Fruit fly (Drosophila melanogaster) whole organism, adult: Measurements from ENCODE around the gene run.
"Not testable (repeated sequence)": the region's sequence is repeated elsewhere in the genome, so short reads cannot be mapped to it uniquely, and the experiment has no call there.

ENCODE experiments used
- CG11617 ChIP-seq: fragments of 200-800 bp; sonication (Bioruptor generic); optimal IDR thresholded peaks from 2 replicates; lab custom pipeline; 2017; ENCODE audit warnings: mild to moderate bottlenecking, missing biosample characterization, missing genetic modification reagents, missing genetic modification characterization
- CG12768 ChIP-seq: fragments of 200-800 bp; sonication (Bioruptor generic); optimal IDR thresholded peaks from 2 replicates; lab custom pipeline; 2017; ENCODE audit warnings: missing biosample characterization, missing genetic modification characterization, mild to moderate bottlenecking, moderate library complexity, missing genetic modification reagents
- CG14711 ChIP-seq: fragments of 200-800 bp; sonication (Bioruptor generic); optimal IDR thresholded peaks from 2 replicates; lab custom pipeline; 2018; ENCODE audit warnings: missing biosample characterization, mild to moderate bottlenecking, missing genetic modification characterization, moderate library complexity
- CG1620 ChIP-seq: fragments of 200-800 bp; sonication (Bioruptor generic); optimal IDR thresholded peaks from 2 replicates; lab custom pipeline; 2016; ENCODE audit warnings: missing biosample characterization, missing genetic modification characterization
- CG33017 ChIP-seq: fragments of 200-800 bp; sonication (Bioruptor generic); optimal IDR thresholded peaks from 2 replicates; lab custom pipeline; 2018; ENCODE audit warnings: missing biosample characterization, mild to moderate bottlenecking, missing genetic modification characterization, moderate library complexity
- CG5204 ChIP-seq: fragments of 200-800 bp; sonication (Bioruptor generic); optimal IDR thresholded peaks from 2 replicates; lab custom pipeline; 2016; ENCODE audit warnings: missing biosample characterization, missing genetic modification characterization
- CG7045 ChIP-seq: fragments of 200-800 bp; sonication (Bioruptor generic); optimal IDR thresholded peaks from 2 replicates; lab custom pipeline; 2017; ENCODE audit warnings: missing biosample characterization, mild to moderate bottlenecking, missing genetic modification characterization
- CG7101 ChIP-seq: fragments of 200-800 bp; sonication (Bioruptor generic); optimal IDR thresholded peaks from 2 replicates; lab custom pipeline; 2018; ENCODE audit warnings: missing biosample characterization, mild to moderate bottlenecking, missing genetic modification characterization, moderate library complexity
- Clk ChIP-seq: fragments of 200-800 bp; sonication (Bioruptor generic); optimal IDR thresholded peaks from 2 replicates; lab custom pipeline; 2017; ENCODE audit warnings: missing biosample characterization, missing genetic modification characterization
- Crg-1 ChIP-seq: fragments of 200-800 bp; sonication (Bioruptor generic); optimal IDR thresholded peaks from 2 replicates; lab custom pipeline; 2016; ENCODE audit warnings: missing biosample characterization, missing genetic modification characterization
- Hr96 ChIP-seq: fragments of 200-800 bp; sonication (Bioruptor generic); optimal IDR thresholded peaks from 2 replicates; lab custom pipeline; 2016; ENCODE audit warnings: missing biosample characterization, missing genetic modification characterization
- Mnt ChIP-seq: fragments of 200-800 bp; sonication (Bioruptor generic); optimal IDR thresholded peaks from 2 replicates; lab custom pipeline; 2016; ENCODE audit warnings: missing biosample characterization, mild to moderate bottlenecking, missing genetic modification characterization
- bab1 ChIP-seq: fragments of 200-800 bp; sonication (Bioruptor generic); optimal IDR thresholded peaks from 3 replicates; lab custom pipeline; 2019; ENCODE audit warnings: missing biosample characterization, mild to moderate bottlenecking, missing genetic modification characterization, moderate library complexity
- cic ChIP-seq: fragments of 200-800 bp; sonication (Bioruptor generic); optimal IDR thresholded peaks from 2 replicates; lab custom pipeline; 2017; ENCODE audit warnings: missing biosample characterization, mild to moderate bottlenecking, missing genetic modification characterization, moderate library complexity
- cnc ChIP-seq, 2 experiments: fragments of >200 bp; optimal IDR thresholded peaks; 2 replicates each; lab custom pipeline; 2017
- kay ChIP-seq: fragments of 200-800 bp; sonication (Bioruptor generic); peaks from one replicate; lab custom pipeline; 2016; ENCODE audit warnings: missing biosample characterization, missing genetic modification characterization, borderline replicate concordance
- ovo ChIP-seq: fragments of 200-800 bp; sonication (Bioruptor generic); optimal IDR thresholded peaks from 2 replicates; lab custom pipeline; 2016; ENCODE audit warnings: missing biosample characterization, missing genetic modification characterization
- pad ChIP-seq: fragments of 200-800 bp; sonication (Bioruptor generic); optimal IDR thresholded peaks from 3 replicates; lab custom pipeline; 2017; ENCODE audit warnings: missing biosample characterization, missing genetic modification characterization, mild to moderate bottlenecking, moderate library complexity, missing genetic modification reagents
- tj ChIP-seq: fragments of 200-800 bp; sonication (Bioruptor generic); optimal IDR thresholded peaks from 3 replicates; lab custom pipeline; 2017; ENCODE audit warnings: missing biosample characterization, mild to moderate bottlenecking, missing genetic modification characterization, moderate library complexity
- toe ChIP-seq: fragments of 200-800 bp; sonication (Bioruptor generic); optimal IDR thresholded peaks from 2 replicates; lab custom pipeline; 2016; ENCODE audit warnings: missing biosample characterization, missing genetic modification characterization

Gene run

dm6 chrX:20656535-20657350, 33.7 kb upstream of the run start, which contains the start of gene Cyp6v1:
Gene Cyp6v1 (plus strand): TSS chrX:20657122.
- TF ChIP-seq cnc (optimal IDR thresholded peaks at IDR 0.05; lab: Kevin White, UChicago) (peak; percentile 85 to 87), Hr96 (GFP tag; lab: Kevin White, UChicago) (peak; percentile 60), CG33017 (no peak), CG5204 (GFP tag; lab: Kevin White, UChicago) (peak; percentile 53), CG12768 (GFP tag; lab: Kevin White, UChicago) (peak; percentile 43), CG14711 (tag; lab: Kevin White, UChicago) (peak; percentile 41), toe (GFP tag; lab: Kevin White, UChicago) (peak; percentile 63), CG11617 (GFP tag; lab: Kevin White, UChicago) (peak; percentile 85), pad (peak; percentile 72), tj (peak; percentile 57), CG1620 (GFP tag; lab: Kevin White, UChicago) (peak; percentile 39), CG7045 (peak; percentile 62), Crg-1 (peak; percentile 25), kay (GFP tag; lab: Kevin White, UChicago) (peak; percentile 85), Mnt (GFP tag; lab: Kevin White, UChicago) (peak; percentile 51), cic (GFP tag; lab: Kevin White, UChicago) (no peak), ovo (GFP tag; lab: Kevin White, UChicago) (peak; percentile 59), Clk (GFP tag; lab: Kevin White, UChicago) (peak; percentile 44), bab1 (GFP tag; lab: Kevin White, UChicago) (peak; percentile 28), CG7101 (tag; lab: Kevin White, UChicago) (peak; percentile 57)

dm6 chrX:20658627-20659026, 31.8 kb upstream of the run start:
- no peak for TF ChIP-seq cnc (optimal IDR thresholded peaks at IDR 0.05; lab: Kevin White, UChicago)

DNA sequence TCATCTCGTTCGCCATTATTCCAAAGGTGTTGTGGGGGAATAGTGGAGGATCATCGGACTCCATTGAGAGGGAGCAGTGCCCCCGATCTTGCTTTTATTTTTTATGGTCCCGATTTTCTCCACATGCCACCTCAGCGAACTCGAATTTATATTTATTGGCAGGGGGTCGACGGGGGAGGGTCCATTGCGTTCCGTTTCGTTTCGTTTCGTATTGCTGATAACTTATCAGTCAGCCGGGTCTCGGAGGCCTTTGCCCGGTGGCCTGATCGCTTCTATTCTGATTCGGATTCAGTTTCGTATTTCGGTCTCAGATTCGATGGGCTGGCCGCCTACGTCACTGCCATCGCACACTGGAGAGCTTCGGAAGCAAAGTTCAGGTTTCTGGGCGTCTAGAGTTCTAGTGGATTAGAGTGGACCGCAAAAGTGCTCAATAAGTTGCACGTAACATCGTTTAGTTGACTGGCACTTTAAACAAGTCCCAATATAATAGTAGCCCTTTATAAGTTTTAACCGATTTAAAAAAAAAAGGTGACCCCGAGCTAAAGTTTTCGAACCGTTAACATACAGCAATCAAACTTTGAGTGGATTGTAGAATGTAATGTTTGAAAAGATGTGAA, 28.8 kb upstream of the run start, which contains the start of gene CG1835:
Gene CG1835 (plus strand): TSS at position 306 of the 617 bp plus-strand sequence.
- TF ChIP-seq Clk (GFP tag; lab: Kevin White, UChicago) (no peak), kay (GFP tag; lab: Kevin White, UChicago) (peak; percentile 9), ovo (GFP tag; lab: Kevin White, UChicago) (no peak), CG11617 (GFP tag; lab: Kevin White, UChicago) (no peak), CG33017 (no peak), cnc (optimal IDR thresholded peaks at IDR 0.05; lab: Kevin White, UChicago) (no peak), CG12768 (GFP tag; lab: Kevin White, UChicago) (peak; percentile 69), CG14711 (tag; lab: Kevin White, UChicago) (no peak), CG7045 (no peak), tj (no peak), Crg-1 (no peak), pad (peak; percentile 45), cic (GFP tag; lab: Kevin White, UChicago) (no peak), bab1 (GFP tag; lab: Kevin White, UChicago) (peak; percentile 26), CG5204 (GFP tag; lab: Kevin White, UChicago) (no peak), CG7101 (tag; lab: Kevin White, UChicago) (peak; percentile 21), CG1620 (GFP tag; lab: Kevin White, UChicago) (no peak), Mnt (GFP tag; lab: Kevin White, UChicago) (no peak), Hr96 (GFP tag; lab: Kevin White, UChicago) (peak; percentile 61), toe (GFP tag; lab: Kevin White, UChicago) (no peak)

- no peak for TF ChIP-seq Crg-1
Observed at dm6 chrX:20662919-20663557, 27.4 kb upstream of the run start.

dm6 chrX:20666356-20666755, 24.1 kb upstream of the run start:
- TF ChIP-seq CG1620 (GFP tag; lab: Kevin White, UChicago) (no peak), CG7101 (tag; lab: Kevin White, UChicago) (no peak), cnc (optimal IDR thresholded peaks at IDR 0.05; lab: Kevin White, UChicago) (no peak), toe (GFP tag; lab: Kevin White, UChicago) (no peak)

- TF ChIP-seq CG12768 (GFP tag; lab: Kevin White, UChicago); CG7101 (tag; lab: Kevin White, UChicago); pad: not testable (repeated sequence)
Observed at dm6 chrX:20676963-20677362, 13.5 kb upstream of the run start, which contains the start of gene hydra. Gene hydra (minus strand): TSS chrX:20677063.
